Worm (Caenorhabditis elegans) whole organism, L4 larva: Measurements from ENCODE around the gene fbxa-18.

ENCODE experiments used
- D1046.2 ChIP-seq: fragments of 200-800 bp; sonication (Bioruptor generic); IDR thresholded peaks from 2 replicates; pipeline ENCODE4 v1.3.6; 2022; ENCODE audit warnings: missing genetic modification characterization, missing compliant biosample characterization
- Y105C5A.15 ChIP-seq: fragments of 200-800 bp; sonication (Bioruptor generic); IDR thresholded peaks from 2 replicates; pipeline ENCODE4 v1.3.6; 2022; ENCODE audit warnings: missing genetic modification characterization, missing compliant biosample characterization
- Y48G9A.11 ChIP-seq: fragments of 200-800 bp; sonication (Bioruptor generic); IDR thresholded peaks from 2 replicates; pipeline ENCODE4 v1.3.6; 2022; ENCODE audit warnings: missing genetic modification reagents, missing genetic modification characterization, missing compliant biosample characterization
- Y5F2A.4 ChIP-seq: fragments of 200-800 bp; sonication (Bioruptor generic); optimal IDR thresholded peaks from 2 replicates; lab custom pipeline; 2018; ENCODE audit warnings: mild to moderate bottlenecking, missing genetic modification characterization, missing compliant biosample characterization
- ZK337.2 ChIP-seq: fragments of 200-800 bp; sonication (Bioruptor generic); IDR thresholded peaks from 2 replicates; pipeline ENCODE4 v1.3.6; 2022; ENCODE audit warnings: missing genetic modification reagents, missing genetic modification characterization, missing compliant biosample characterization
- ceh-44 ChIP-seq: fragments of 200-800 bp; sonication (Bioruptor generic); IDR thresholded peaks from 2 replicates; pipeline ENCODE4 v1.3.6; 2022; ENCODE audit warnings: missing genetic modification reagents, missing genetic modification characterization, missing compliant biosample characterization
- dmd-6 ChIP-seq: fragments of 200-800 bp; sonication (Bioruptor generic); IDR thresholded peaks from 2 replicates; pipeline ENCODE4 v1.3.6; 2022; ENCODE audit warnings: missing genetic modification reagents, missing genetic modification characterization, missing compliant biosample characterization
- fos-1 ChIP-seq: fragments of 150-350 bp; optimal IDR thresholded peaks from 2 replicates; lab custom pipeline; 2014; ENCODE audit warnings: missing biosample characterization, missing genetic modification characterization
- gei-8 ChIP-seq: fragments of 200-800 bp; sonication (Bioruptor generic); optimal IDR thresholded peaks from 2 replicates; lab custom pipeline; 2018; ENCODE audit warnings: mild to moderate bottlenecking, missing genetic modification characterization, missing compliant biosample characterization
- lim-7 ChIP-seq: fragments of 200-800 bp; sonication (Bioruptor generic); IDR thresholded peaks from 2 replicates; pipeline ENCODE4 v1.3.6; 2022; ENCODE audit warnings: missing genetic modification characterization, missing compliant biosample characterization
- lin-13 ChIP-seq: fragments of 150-350 bp; optimal IDR thresholded peaks from 2 replicates; lab custom pipeline; 2014; ENCODE audit warnings: missing biosample characterization, missing genetic modification reagents, missing genetic modification characterization
- madf-9 ChIP-seq: fragments of 200-800 bp; sonication (Bioruptor generic); conservative IDR thresholded peaks from 2 replicates; pipeline ENCODE4 v1.3.6; 2022; ENCODE audit warnings: missing genetic modification reagents, missing genetic modification characterization, missing compliant biosample characterization
- mdt-29 ChIP-seq: fragments of 200-800 bp; sonication (Bioruptor generic); IDR thresholded peaks from 2 replicates; pipeline ENCODE4 v1.3.6; 2022; ENCODE audit warnings: missing genetic modification reagents, missing genetic modification characterization, missing compliant biosample characterization
- mes-2 ChIP-seq: sonication (generic microtip); optimal IDR thresholded peaks from 2 replicates; lab custom pipeline; 2016; ENCODE audit warnings: missing genotype, mild to moderate bottlenecking, missing genetic modification characterization, missing compliant biosample characterization; ENCODE audit not compliant: poor library complexity, severe bottlenecking
- mxl-2 ChIP-seq: fragments of 200-800 bp; sonication (Bioruptor generic); conservative IDR thresholded peaks from 2 replicates; pipeline ENCODE4 v1.3.6; 2022; ENCODE audit warnings: missing genetic modification reagents, missing genetic modification characterization, missing compliant biosample characterization
- nhr-28 ChIP-seq: fragments of 150-350 bp; optimal IDR thresholded peaks from 2 replicates; lab custom pipeline; 2014; ENCODE audit warnings: missing biosample characterization, missing genetic modification characterization
- nhr-6 ChIP-seq: fragments of 150-350 bp; optimal IDR thresholded peaks from 2 replicates; lab custom pipeline; 2014; ENCODE audit warnings: missing biosample characterization, missing genetic modification characterization
- nhr-77 ChIP-seq: fragments of 150-350 bp; optimal IDR thresholded peaks from 2 replicates; lab custom pipeline; 2014; ENCODE audit warnings: missing biosample characterization, missing genetic modification characterization
- pha-4 ChIP-seq, 2 experiments: fragments of 150-350 bp in 1 of 2; fragments of 200-800 bp in 1 of 2; sonication (Bioruptor generic) in 1 of 2; IDR thresholded peaks in 1 of 2; optimal IDR thresholded peaks in 1 of 2; 2 replicates each; pipeline versions ENCODE4 v1.3.6 to Lab custom; 2014 to 2022; ENCODE audit warnings: missing genetic modification characterization in 2 of 2, missing genetic modification reagents in 2 of 2, missing biosample characterization in 1 of 2, missing compliant biosample characterization in 1 of 2
- php-3 ChIP-seq: fragments of 200-800 bp; sonication (Bioruptor generic); IDR thresholded peaks from 2 replicates; pipeline ENCODE4 v1.3.6; 2022; ENCODE audit warnings: missing genetic modification reagents, missing genetic modification characterization, missing compliant biosample characterization
- pqm-1 ChIP-seq: sonication (generic microtip); optimal IDR thresholded peaks from 2 replicates; lab custom pipeline; 2017; ENCODE audit warnings: missing biosample characterization, missing genetic modification characterization
- saeg-2 ChIP-seq: fragments of 200-800 bp; sonication (Bioruptor generic); IDR thresholded peaks from 2 replicates; pipeline ENCODE4 v1.3.6; 2022; ENCODE audit warnings: missing genetic modification reagents, missing genetic modification characterization, missing compliant biosample characterization
- sdz-12 ChIP-seq: fragments of 200-800 bp; sonication (Bioruptor generic); optimal IDR thresholded peaks from 2 replicates; lab custom pipeline; 2018; ENCODE audit warnings: mild to moderate bottlenecking, missing genetic modification characterization, missing compliant biosample characterization
- set-16 ChIP-seq: fragments of 200-800 bp; sonication (Bioruptor generic); IDR thresholded peaks from 2 replicates; pipeline ENCODE4 v1.3.6; 2022; ENCODE audit warnings: missing genetic modification reagents, missing genetic modification characterization, missing compliant biosample characterization
- spr-3 ChIP-seq: fragments of 200-800 bp; sonication (Bioruptor generic); optimal IDR thresholded peaks from 2 replicates; lab custom pipeline; 2018; ENCODE audit warnings: mild to moderate bottlenecking, missing genetic modification characterization, missing compliant biosample characterization
- tag-97 ChIP-seq: fragments of 200-800 bp; sonication (Bioruptor generic); IDR thresholded peaks from 2 replicates; pipeline ENCODE4 v1.3.6; 2022; ENCODE audit warnings: missing genetic modification characterization, missing compliant biosample characterization
- unc-62 ChIP-seq, 3 experiments: fragments of 150-350 bp in 1 of 3; sonication (generic microtip); optimal IDR thresholded peaks in 2 of 3; peaks in 1 of 3; 1 replicate in 1 of 3; 2 replicates in 2 of 3; lab custom pipeline; 2014 to 2017; ENCODE audit warnings: missing biosample characterization in 3 of 3, missing genetic modification characterization in 3 of 3, missing genetic modification reagents in 3 of 3, missing genotype in 1 of 3
- zip-11 ChIP-seq: fragments of 200-800 bp; sonication (Bioruptor generic); IDR thresholded peaks from 2 replicates; pipeline ENCODE4 v1.3.6; 2022; ENCODE audit warnings: missing genetic modification characterization, missing compliant biosample characterization
- ztf-11 ChIP-seq: fragments of 150-350 bp; optimal IDR thresholded peaks from 2 replicates; lab custom pipeline; 2014; ENCODE audit warnings: missing biosample characterization, missing genetic modification characterization

The fbxa-18 gene

DNA sequence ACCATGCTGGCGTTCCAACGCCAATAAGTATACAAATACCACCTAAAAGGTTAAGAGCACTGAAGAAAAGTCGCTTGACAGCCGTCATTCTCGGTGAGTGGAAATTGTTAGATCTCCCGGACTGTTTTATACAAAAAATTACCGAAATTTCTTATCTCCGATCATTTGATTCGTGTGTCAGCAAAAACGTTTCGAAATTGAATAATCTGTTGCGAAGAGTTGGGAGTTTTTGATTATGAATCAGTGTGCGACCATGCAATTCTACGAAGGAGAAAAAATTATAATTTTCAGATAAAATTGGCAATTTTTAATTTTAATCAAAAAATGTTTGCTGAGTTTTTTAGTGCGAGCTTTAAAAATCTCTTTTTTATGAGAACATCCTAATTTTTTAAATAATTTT lies 2.9 kb upstream of the fbxa-18 start, which contains the start of gene clc-11:
TSS of gene clc-11 (minus strand) at position 101 of the 400 bp plus-strand sequence.
- TF ChIP-seq pqm-1 (tag; lab: Kevin White, UChicago): no peak

DNA sequence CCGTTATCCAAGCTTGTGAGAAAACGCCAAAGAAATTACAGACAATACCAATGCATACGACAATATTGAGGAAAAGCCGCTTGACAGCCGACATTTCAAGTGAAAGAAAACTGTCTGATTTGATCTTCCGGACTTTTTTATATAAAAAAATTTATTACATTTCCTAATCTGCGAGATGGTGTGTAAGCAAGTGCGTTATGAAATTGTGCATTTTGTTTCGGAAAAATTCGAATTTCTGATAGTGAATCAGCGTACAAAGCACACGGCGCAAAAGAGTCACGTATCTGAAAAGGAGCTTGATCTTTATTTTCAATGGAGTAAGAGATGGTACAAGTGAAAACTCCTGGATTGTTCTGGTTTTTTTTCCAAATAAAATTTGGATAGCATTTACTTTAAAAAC lies 1.4 kb upstream of the fbxa-18 start, which contains the start of gene clc-32:
TSS of gene clc-32 (minus strand) at position 101 of the 400 bp plus-strand sequence.
- no peak for TF ChIP-seq unc-62 (GFP tag; optimal IDR thresholded peaks at IDR 0.05 in 1 of 2; lab: Kevin White, UChicago)
- no peak for TF ChIP-seq unc-62 (tag; optimal IDR thresholded peaks at IDR 0.05; lab: Kevin White, UChicago)
- TF ChIP-seq set-16: no peak
- TF ChIP-seq nhr-6 (tag; lab: Kevin White, UChicago): no peak
- TF ChIP-seq Y5F2A.4 (GFP tag; lab: Kevin White, UChicago): no peak
- TF ChIP-seq ZK337.2 (GFP tag; lab: Robert Waterston, UW): no peak
- TF ChIP-seq fos-1 (tag; lab: Kevin White, UChicago): no peak
- TF ChIP-seq nhr-77 (tag; lab: Kevin White, UChicago): no peak
- no peak for TF ChIP-seq madf-9 (GFP tag; lab: Robert Waterston, UW)

DNA sequence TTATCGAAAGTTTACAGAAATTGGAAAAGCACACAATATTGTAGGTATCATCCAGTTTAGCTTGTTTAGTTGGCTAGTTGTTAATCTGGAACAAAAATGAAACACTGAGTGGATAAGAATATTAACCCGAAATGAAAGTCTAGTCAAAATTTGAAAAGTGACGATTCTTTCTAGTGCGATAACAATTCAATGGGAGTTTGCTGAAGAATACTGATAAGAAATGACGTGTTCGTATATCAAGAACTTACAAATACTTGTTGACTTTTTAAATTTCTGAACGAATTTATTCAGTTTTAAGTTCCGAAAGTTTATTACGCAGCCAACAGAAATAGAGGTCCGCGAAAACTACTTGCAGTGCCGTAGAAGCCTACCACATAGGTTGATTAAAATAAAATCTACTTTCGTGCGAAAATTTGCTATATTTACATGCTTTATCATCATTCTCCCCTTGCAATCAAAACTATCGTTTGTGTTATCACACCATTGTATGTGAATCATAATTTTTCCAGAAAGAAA lies 653 bp downstream of the fbxa-18 start, which contains the start of gene fbxa-88:
TSS of gene fbxa-88 (minus strand) at position 51 of the 516 bp plus-strand sequence.
- TF ChIP-seq ztf-11 (tag; lab: Kevin White, UChicago) (no peak), php-3 (GFP tag; lab: Robert Waterston, UW) (no peak), mes-2 (no peak), unc-62 (GFP tag; optimal IDR thresholded peaks at IDR 0.05 in 1 of 2; lab: Kevin White, UChicago) (peak in 1 of 2 experiments; percentile 4), unc-62 (tag; optimal IDR thresholded peaks at IDR 0.05; lab: Kevin White, UChicago) (no peak), gei-8 (GFP tag; lab: Kevin White, UChicago) (no peak), tag-97 (GFP tag; lab: Robert Waterston, UW) (no peak), nhr-77 (tag; lab: Kevin White, UChicago) (peak; percentile 41), spr-3 (GFP tag; lab: Kevin White, UChicago) (no peak), sdz-12 (GFP tag; lab: Kevin White, UChicago) (no peak), zip-11 (GFP tag; lab: Robert Waterston, UW) (no peak), pqm-1 (tag; lab: Kevin White, UChicago) (peak; percentile 42), mxl-2 (GFP tag; lab: Robert Waterston, UW) (no peak), ceh-44 (GFP tag; lab: Robert Waterston, UW) (no peak), nhr-28 (tag; lab: Kevin White, UChicago) (peak; percentile 66), mdt-29 (no peak), dmd-6 (GFP tag; lab: Robert Waterston, UW) (peak; percentile 52; the same call in 1 of the 2 replicates)

DNA sequence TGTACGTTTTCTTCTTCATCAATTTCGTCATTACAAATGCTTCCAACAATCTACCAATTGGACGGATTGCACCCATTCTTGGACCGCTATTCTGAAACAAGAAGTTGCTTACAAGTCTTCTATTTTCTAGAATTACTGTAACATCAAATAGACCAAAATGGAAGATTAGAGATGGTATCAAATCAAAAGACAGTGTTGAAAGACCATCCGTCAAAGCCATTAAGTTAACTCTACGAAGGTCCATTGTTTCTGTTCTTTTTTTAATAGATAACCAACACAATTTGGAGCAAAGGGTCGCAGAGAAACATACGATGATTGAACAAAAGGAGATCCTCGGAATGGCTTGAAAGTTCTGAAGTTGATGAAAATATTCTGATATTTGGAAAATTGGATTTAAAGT lies 2.5 kb downstream of the fbxa-18 start:
- TF ChIP-seq lin-13 (GFP tag; lab: Kevin White, UChicago): no peak
- TF ChIP-seq unc-62 (GFP tag; optimal IDR thresholded peaks at IDR 0.05 in 1 of 2; lab: Kevin White, UChicago): peak in 1 of 2 experiments; percentile 91
- TF ChIP-seq unc-62 (tag; optimal IDR thresholded peaks at IDR 0.05; lab: Kevin White, UChicago): no peak

DNA sequence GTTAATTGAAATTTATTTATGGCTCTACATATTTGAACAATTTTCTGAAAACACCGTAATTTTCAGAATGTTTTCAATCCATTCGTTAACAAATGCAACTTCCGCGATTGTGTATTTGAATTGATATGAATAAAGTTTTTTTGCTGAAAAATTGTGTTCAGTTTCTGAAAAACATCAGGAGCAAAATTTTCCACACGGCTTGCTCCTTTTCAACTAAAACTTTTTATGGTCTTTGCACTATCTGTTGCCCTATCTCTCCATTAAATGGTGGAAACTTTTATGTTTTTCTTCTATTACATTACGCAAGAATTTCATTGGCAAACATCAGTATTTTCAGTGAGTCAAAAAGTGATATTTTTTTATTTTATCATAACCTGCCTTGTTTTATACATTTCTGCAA lies 6.3 kb downstream of the fbxa-18 start, which contains the start of gene F10A3.4:
TSS of gene F10A3.4 (plus strand) at position 301 of the 400 bp plus-strand sequence.
- TF ChIP-seq nhr-28 (tag; lab: Kevin White, UChicago): no peak
- no peak for TF ChIP-seq ceh-44 (GFP tag; lab: Robert Waterston, UW)
- no peak for TF ChIP-seq fos-1 (tag; lab: Kevin White, UChicago)
- TF ChIP-seq saeg-2 (GFP tag; lab: Robert Waterston, UW): no peak
- no peak for TF ChIP-seq D1046.2 (GFP tag; lab: Robert Waterston, UW)
- no peak for TF ChIP-seq tag-97 (GFP tag; lab: Robert Waterston, UW)
- no peak for TF ChIP-seq pha-4 (GFP tag; IDR thresholded peaks at IDR 0.05; lab: Robert Waterston, UW)
- TF ChIP-seq pha-4 (tag; optimal IDR thresholded peaks at IDR 0.05; lab: Kevin White, UChicago): no peak
- no peak for TF ChIP-seq Y48G9A.11 (GFP tag; lab: Robert Waterston, UW)
- TF ChIP-seq Y105C5A.15: no peak
- TF ChIP-seq lim-7: no peak
